Worm (Caenorhabditis elegans) whole organism, dauer: ENCODE results near the gene srg-6.

Source experiments
- unc-62 ChIP-seq: sonication (generic microtip); optimal IDR thresholded peaks from 2 replicates; lab custom pipeline; 2017; ENCODE audit warnings: missing biosample characterization, missing genetic modification reagents, missing genetic modification characterization

The srg-6 gene

ce11 chrIII:6245728-6246127 lies 20.1 kb downstream of the srg-6 start, which contains the start of gene bcas-2:
Gene bcas-2, minus strand, starts transcription at chrIII:6245828.
- TF ChIP-seq unc-62, result no peak

DNA sequence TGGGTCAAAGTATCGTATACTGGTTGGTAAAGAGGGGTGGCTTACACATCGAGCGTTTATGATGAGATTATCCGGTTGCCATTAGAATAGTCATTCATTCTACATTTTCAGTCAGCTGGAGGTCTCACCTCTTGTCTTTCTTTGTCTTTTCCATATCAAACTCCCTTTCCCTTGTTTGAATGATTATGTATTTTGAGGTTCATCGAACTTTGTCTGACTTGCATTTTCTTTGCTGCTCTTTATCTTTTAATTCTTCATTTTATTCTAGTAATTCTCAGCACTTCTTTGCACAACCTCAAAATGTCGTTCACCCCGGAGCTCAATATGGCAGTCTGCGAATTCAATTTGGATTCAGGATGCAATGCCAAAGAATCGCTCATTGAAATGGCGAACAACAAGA lies 25.3 kb downstream of the srg-6 start, which contains the start of gene T12A2.3:
TSS of gene T12A2.3 (plus strand) at position 301 of the 400 bp plus-strand sequence.
- TF ChIP-seq unc-62, result no peak

ce11 chrIII:6236649-6237048 lies 29.2 kb downstream of the srg-6 start, which contains the start of gene T12A2.21:
Gene T12A2.21, minus strand, starts transcription at chrIII:6236749.
- no peak for TF ChIP-seq unc-62

DNA sequence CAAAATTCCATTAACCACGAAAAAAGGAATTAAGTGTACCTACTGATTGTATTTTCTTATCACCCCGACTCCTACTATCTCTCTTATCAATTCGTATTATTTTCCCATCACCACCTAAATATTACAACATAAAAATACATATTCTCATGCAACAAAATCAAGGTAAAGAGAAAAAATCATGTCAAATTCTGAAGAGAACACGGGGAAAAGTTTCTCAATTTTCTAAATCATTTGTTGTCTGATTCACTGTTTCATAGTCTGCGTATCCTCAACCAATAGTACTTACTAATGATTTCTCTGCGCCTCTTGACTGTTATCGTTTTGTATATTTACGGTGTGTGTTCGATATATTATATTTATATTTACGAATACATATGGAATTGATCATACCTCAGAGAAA lies 33.9 kb downstream of the srg-6 start:
- TF ChIP-seq unc-62, result no peak

ce11 chrIII:6230870-6231269 lies 34.9 kb downstream of the srg-6 start, which contains the start of gene esyt-2:
Gene esyt-2, minus strand, starts transcription at chrIII:6230970.
- no peak for TF ChIP-seq unc-62

- TF ChIP-seq unc-62, result no peak
These were observed 44.4 kb downstream of the srg-6 start for ce11 chrIII:6221403-6221802.

- no peak for TF ChIP-seq unc-62
These were observed 48.9 kb downstream of the srg-6 start, which contains the start of gene hot-4 for ce11 chrIII:6216833-6217466. Gene hot-4, plus strand, starts transcription at chrIII:6217416.

DNA sequence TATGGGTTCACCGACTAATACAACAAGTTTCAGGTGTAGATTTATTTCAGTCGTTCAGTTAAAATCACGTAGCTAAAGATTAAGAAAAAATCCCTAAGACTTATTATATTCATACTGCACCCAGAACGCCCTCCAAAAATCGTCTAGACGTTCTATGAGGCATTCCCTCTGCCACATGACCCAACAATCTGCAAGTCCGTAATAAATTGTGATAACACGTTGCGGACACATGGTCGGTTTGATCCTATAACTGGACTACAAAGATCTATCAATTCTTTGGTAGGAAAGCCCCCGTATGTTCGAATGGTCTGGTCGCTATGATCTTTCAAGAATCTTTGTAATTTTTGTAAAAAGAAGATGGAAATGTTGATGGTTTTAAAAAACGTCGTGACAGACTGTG lies 49.9 kb downstream of the srg-6 start:
- no peak for TF ChIP-seq unc-62

DNA sequence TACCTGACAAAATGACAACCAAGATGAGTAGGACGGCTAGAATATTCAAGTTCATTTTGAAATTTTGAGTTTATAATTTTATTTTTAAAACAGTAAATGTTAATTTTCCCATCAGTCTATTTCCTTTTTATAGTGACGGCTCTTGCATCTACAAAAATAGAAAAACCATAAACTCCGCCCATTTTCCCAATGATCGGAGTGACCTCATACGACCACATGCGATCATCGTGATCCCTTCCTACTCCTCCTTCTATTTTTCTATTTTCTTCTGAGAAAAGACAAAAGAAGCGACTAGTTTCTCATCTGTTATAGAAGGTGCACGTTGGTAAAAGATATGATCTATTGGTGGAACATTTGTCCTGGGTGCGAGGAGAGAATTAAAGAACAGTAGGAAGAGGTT lies 50.3 kb downstream of the srg-6 start, which contains the start of gene C23G10.11:
TSS of gene C23G10.11 (minus strand) at position 101 of the 400 bp plus-strand sequence.
- no peak for TF ChIP-seq unc-62
